Worm (Caenorhabditis elegans) whole organism, late embryonic: ENCODE measurements around the gene B0554.2.

Experiments
- ceh-2 ChIP-seq: sonication (generic microtip); optimal IDR thresholded peaks from 2 replicates; lab custom pipeline; 2016; ENCODE audit warnings: missing genotype, missing genetic modification characterization, missing compliant biosample characterization
- pat-9 ChIP-seq: fragments of 200-800 bp; sonication (Bioruptor generic); optimal IDR thresholded peaks from 2 replicates; lab custom pipeline; 2018; ENCODE audit warnings: mild to moderate bottlenecking, missing genetic modification characterization, moderate library complexity, missing compliant biosample characterization
- unc-3 ChIP-seq, 2 experiments: fragments of 200-800 bp in 1 of 2; sonication (Bioruptor generic) in 1 of 2; sonication (generic microtip) in 1 of 2; conservative IDR thresholded peaks in 1 of 2; optimal IDR thresholded peaks in 1 of 2; 2 replicates each; pipeline versions ENCODE4 v1.3.6 to Lab custom; 2016 to 2022; ENCODE audit warnings: missing compliant biosample characterization in 2 of 2, missing genetic modification characterization in 2 of 2, missing genetic modification reagents in 1 of 2

The B0554.2 gene

DNA sequence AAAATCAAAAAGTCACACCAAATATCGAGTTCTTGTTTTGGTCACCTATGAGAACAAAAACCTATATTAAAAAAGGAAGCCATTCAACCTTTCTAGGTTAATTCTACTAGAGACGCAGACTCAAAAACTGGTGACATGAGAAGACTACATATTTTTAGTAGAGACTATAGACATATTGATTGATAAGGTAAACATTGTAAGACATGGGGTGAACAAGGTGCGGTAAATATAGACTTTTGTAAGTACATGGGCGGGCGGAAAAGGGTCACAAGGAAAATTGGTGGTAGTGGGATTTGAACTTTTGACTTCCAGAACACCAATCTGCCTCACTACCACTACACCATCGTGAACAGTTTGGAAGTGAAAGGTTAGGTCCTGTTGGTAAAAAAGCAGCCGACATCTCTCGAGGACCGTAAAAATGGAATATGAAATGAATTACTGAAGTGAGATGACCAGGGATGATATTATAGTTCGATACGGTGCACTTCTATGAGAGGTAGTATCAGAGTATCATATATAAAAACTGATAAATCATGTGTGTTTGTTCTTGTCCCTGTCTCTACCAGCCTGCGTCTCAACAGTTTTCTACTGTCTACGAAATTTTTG lies 50.4 kb downstream of the B0554.2 start, which contains the start of gene nhr-212:
nhr-212 (plus strand) TSS at position 573 of the 606 bp plus-strand sequence.
- TF ChIP-seq pat-9 (tag; lab: Kevin White, UChicago) = no peak
- TF ChIP-seq ceh-2 (tag; lab: Kevin White, UChicago) = no peak
- TF ChIP-seq unc-3 (GFP tag; conservative IDR thresholded peaks at IDR 0.05; lab: Robert Waterston, UW) = no peak
- no peak for TF ChIP-seq unc-3 (tag; optimal IDR thresholded peaks at IDR 0.05; lab: Kevin White, UChicago)
